Fruit fly (Drosophila melanogaster): Measurements from ENCODE around the gene Alg1.
A peak's percentile ranks its signal among the peaks of the same experiment; 100 is the strongest.

Alg1 gene

DNA sequence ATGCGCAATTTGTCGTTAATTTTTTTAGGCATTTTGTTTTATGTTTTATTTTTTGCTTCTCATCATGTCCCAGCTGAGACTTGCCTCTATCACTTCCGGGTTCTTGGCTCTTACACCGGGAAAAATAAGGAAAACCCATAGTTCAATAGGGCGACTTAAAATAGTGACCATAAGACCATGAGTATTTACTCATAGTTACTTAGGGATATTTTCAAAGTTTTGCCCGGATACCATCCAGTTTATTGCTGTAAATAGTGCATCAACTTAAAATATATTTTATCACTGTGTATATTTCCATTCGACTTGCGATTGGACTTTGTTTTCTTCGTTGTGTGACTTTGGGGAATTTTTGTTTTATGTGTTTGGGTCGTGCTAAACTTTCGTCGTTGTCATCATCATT is 7.9 kb upstream of the Alg1 start (continued):
- TF ChIP-seq ssp (GFP tag; IDR thresholded peaks at IDR 0.05) (no peak), Antp (GFP tag; optimal IDR thresholded peaks at IDR 0.05) (no peak), CG2199 (GFP tag; IDR thresholded peaks at IDR 0.05) (no peak), pfk (GFP tag; optimal IDR thresholded peaks at IDR 0.05) (no peak), ash1 (GFP tag; optimal IDR thresholded peaks at IDR 0.05) (no peak), CG7556 (GFP tag; optimal IDR thresholded peaks at IDR 0.05) (peak; percentile 41), Oli (tag; optimal IDR thresholded peaks at IDR 0.05) (peak; percentile 15), CG12942 (GFP tag; optimal IDR thresholded peaks at IDR 0.05) (no peak), PHDP (tag; optimal IDR thresholded peaks at IDR 0.05) (peak; percentile 55), CG13296 (GFP tag; optimal IDR thresholded peaks at IDR 0.05) (no peak), gcm (GFP tag; optimal IDR thresholded peaks at IDR 0.05) (no peak), p53 (GFP tag; optimal IDR thresholded peaks at IDR 0.05) (no peak), eve (GFP tag; optimal IDR thresholded peaks at IDR 0.05) (no peak), ATbp (GFP tag; optimal IDR thresholded peaks at IDR 0.05) (peak; percentile 8), Dfd (GFP tag; optimal IDR thresholded peaks at IDR 0.05) (no peak), CG14965 (GFP tag; optimal IDR thresholded peaks at IDR 0.05; ENCODE audit: borderline replicate concordance) (no peak), dmrt11E (tag; optimal IDR thresholded peaks at IDR 0.05) (no peak), CG17385 (GFP tag; optimal IDR thresholded peaks at IDR 0.05) (peak; percentile 17), CG16779 (GFP tag; IDR thresholded peaks at IDR 0.05) (no peak), Scr (GFP tag; IDR thresholded peaks at IDR 0.05; ENCODE audit: partially characterized antibody) (no peak), dpn (GFP tag; optimal IDR thresholded peaks at IDR 0.05) (peak; percentile 8 to 20), caup (GFP tag; optimal IDR thresholded peaks at IDR 0.05; ENCODE audit: severe bottlenecking) (no peak), hkb (optimal IDR thresholded peaks at IDR 0.05) (no peak), hkb (GFP tag; IDR thresholded peaks at IDR 0.05) (no peak), CG6791 (GFP tag; IDR thresholded peaks at IDR 0.05; ENCODE audit: partially characterized antibody) (no peak), sens-2 (GFP tag; IDR thresholded peaks at IDR 0.05) (no peak), Drgx (GFP tag; IDR thresholded peaks at IDR 0.05) (no peak), chn (GFP tag; optimal IDR thresholded peaks at IDR 0.05) (no peak), Bgb (GFP tag; IDR thresholded peaks at IDR 0.05; ENCODE audit: partially characterized antibody) (no peak), CG3407 (GFP tag; optimal IDR thresholded peaks at IDR 0.05) (no peak), Hmr (GFP tag; optimal IDR thresholded peaks at IDR 0.05) (peak; percentile 59), Abd-B (GFP tag; optimal IDR thresholded peaks at IDR 0.05) (no peak), sim (GFP tag; IDR thresholded peaks at IDR 0.05) (no peak), az2 (GFP tag; optimal IDR thresholded peaks at IDR 0.05) (no peak), bab2 (GFP tag; optimal IDR thresholded peaks at IDR 0.05) (no peak), CG1832 (GFP tag; optimal IDR thresholded peaks at IDR 0.05) (no peak), sens (GFP tag) (no peak), br (optimal IDR thresholded peaks at IDR 0.05) (no peak), tgo (GFP tag; IDR thresholded peaks at IDR 0.05) (no peak), Deaf1 (tag; optimal IDR thresholded peaks at IDR 0.05) (no peak), knrl (GFP tag; IDR thresholded peaks at IDR 0.05; ENCODE audit: partially characterized antibody) (no peak), slbo (GFP tag; IDR thresholded peaks at IDR 0.05) (peak; percentile 60), CG18476 (GFP tag; optimal IDR thresholded peaks at IDR 0.05) (no peak), CG14710 (tag; optimal IDR thresholded peaks at IDR 0.05) (no peak), salm (tag; optimal IDR thresholded peaks at IDR 0.05) (no peak), CG11695 (GFP tag; IDR thresholded peaks at IDR 0.05) (0 out of 3 replicates have a peak, but pooled peaks have one; percentile 14), CG14667 (GFP tag; IDR thresholded peaks at IDR 0.05) (no peak), sug (tag; optimal IDR thresholded peaks at IDR 0.05) (no peak), tin (GFP tag; optimal IDR thresholded peaks at IDR 0.05) (no peak), CG17802 (tag; optimal IDR thresholded peaks at IDR 0.05) (no peak), Atf6 (GFP tag; IDR thresholded peaks at IDR 0.05) (no peak), D19A (tag; optimal IDR thresholded peaks at IDR 0.05) (no peak)
